Fruit fly (Drosophila melanogaster): ENCODE data around the gene Pkc98E.

The Pkc98E gene

dm6 chr3R:29088938-29089661, 50.1 kb downstream of the Pkc98E start:
- TF ChIP-seq CG8478 (optimal IDR thresholded peaks at IDR 0.05) (no peak), CTCF (optimal IDR thresholded peaks at IDR 0.05) (no peak)

- no peak for TF ChIP-seq CTCF (optimal IDR thresholded peaks at IDR 0.05)
- TF ChIP-seq CG8478 (optimal IDR thresholded peaks at IDR 0.05), result no peak
Measured at dm6 chr3R:29089662-29090007, 50.7 kb downstream of the Pkc98E start.

dm6 chr3R:29091609-29092008, 52.7 kb downstream of the Pkc98E start:
- TF ChIP-seq CG8478 (optimal IDR thresholded peaks at IDR 0.05) (no peak), CTCF (optimal IDR thresholded peaks at IDR 0.05) (no peak)

DNA sequence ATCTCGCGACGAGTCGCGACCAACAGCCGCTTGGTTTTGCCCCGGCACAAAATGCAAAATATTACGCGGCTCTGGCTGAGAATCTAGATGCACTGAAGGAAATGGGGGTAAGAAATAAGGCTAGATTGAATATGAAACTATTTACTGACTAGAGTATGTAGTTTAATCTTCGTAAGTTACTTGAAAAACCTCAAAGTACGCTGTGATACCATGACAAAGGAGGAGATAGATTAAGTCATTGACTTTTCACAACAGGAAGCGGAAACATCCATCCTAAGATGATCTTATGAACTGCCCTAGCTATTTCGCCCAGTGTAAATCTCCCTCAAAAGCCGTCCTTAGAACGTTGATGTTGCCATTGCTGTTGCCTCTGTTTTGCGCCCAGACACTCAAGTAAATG, 55.2 kb downstream of the Pkc98E start:
- no peak for TF ChIP-seq CG8478 (optimal IDR thresholded peaks at IDR 0.05)
- no peak for TF ChIP-seq CTCF (optimal IDR thresholded peaks at IDR 0.05)

dm6 chr3R:29095525-29095924, 56.6 kb downstream of the Pkc98E start:
- TF ChIP-seq CG8478 (optimal IDR thresholded peaks at IDR 0.05) (no peak), CTCF (optimal IDR thresholded peaks at IDR 0.05) (no peak)

dm6 chr3R:29096009-29096443, 57.1 kb downstream of the Pkc98E start:
- no peak for TF ChIP-seq CG8478 (optimal IDR thresholded peaks at IDR 0.05)
- no peak for TF ChIP-seq CTCF (optimal IDR thresholded peaks at IDR 0.05)

DNA sequence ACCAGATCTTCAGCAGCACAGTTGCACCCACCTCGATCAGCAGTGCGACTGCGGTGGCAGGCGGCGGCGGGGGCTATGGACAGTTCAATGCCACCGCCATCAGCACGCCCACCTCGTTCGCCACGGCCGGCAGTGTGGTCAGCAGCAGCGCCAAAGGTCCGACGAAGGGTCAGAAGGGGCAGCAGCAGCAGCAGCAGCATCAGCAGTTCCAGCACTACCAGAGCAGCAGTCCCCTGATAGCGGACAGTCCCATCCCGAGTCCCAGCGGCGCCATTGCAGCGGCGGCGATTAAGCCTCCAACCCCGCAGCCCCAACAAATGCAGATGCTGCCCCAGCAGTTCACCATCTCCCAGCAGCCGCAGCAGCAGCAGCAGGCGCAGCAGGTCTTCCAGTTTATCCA, 59.1 kb downstream of the Pkc98E start:
- TF ChIP-seq CG8478 (optimal IDR thresholded peaks at IDR 0.05) (no peak), CTCF (optimal IDR thresholded peaks at IDR 0.05) (no peak)
